Fruit fly (Drosophila melanogaster): ENCODE data around the gene CG11983.

dm6 chr3R:8969301-8969925 lies 38.7 kb upstream of the CG11983 start:
- TF ChIP-seq wek (GFP tag; optimal IDR thresholded peaks at IDR 0.05) (no peak), Trl (optimal IDR thresholded peaks at IDR 0.05) (no peak), Trl (GFP tag; optimal IDR thresholded peaks at IDR 0.05) (no peak), CG10321 (GFP tag; IDR thresholded peaks at IDR 0.05) (no peak), stc (GFP tag; IDR thresholded peaks at IDR 0.05) (no peak), corto (GFP tag; optimal IDR thresholded peaks at IDR 0.05) (no peak), CHES-1-like (GFP tag; optimal IDR thresholded peaks at IDR 0.05) (no peak), ash1 (GFP tag; optimal IDR thresholded peaks at IDR 0.05) (no peak)

Measured in whole organism, embryonic.